Fruit fly (Drosophila melanogaster) S2 (cell line): ENCODE data around the gene Yp3.

Source experiments
- CG8478 ChIP-seq: fragments of >200 bp; optimal IDR thresholded peaks from 2 replicates; lab custom pipeline; 2018
- CTCF ChIP-seq, 2 experiments: fragments of >200 bp; optimal IDR thresholded peaks; 2 replicates each; lab custom pipeline; 2018

dm6 chrX:13739411-13739888 lies 19.9 kb upstream of the Yp3 start, which contains the start of gene CG11151:
- peak in 1 of 2 experiments; percentile 20 for TF ChIP-seq CTCF (optimal IDR thresholded peaks at IDR 0.05; lab: Kevin White, UChicago)
- no peak for TF ChIP-seq CG8478 (lab: Kevin White, UChicago)
